Fruit fly (Drosophila melanogaster) whole organism, pupa: ENCODE data around the gene Nrx-IV.

Experiments
- Ets98B ChIP-seq: fragments of 200-800 bp; sonication (Bioruptor generic); IDR thresholded peaks from 2 replicates; pipeline ENCODE4 v1.3.6; 2022; ENCODE audit warnings: missing biosample characterization, missing genetic modification characterization
- rn ChIP-seq: fragments of 200-800 bp; sonication (Bioruptor generic); IDR thresholded peaks from 2 replicates; pipeline ENCODE4 v1.3.6; 2022; ENCODE audit warnings: missing biosample characterization, missing genetic modification characterization

dm6 chr3L:12136630-12137029 lies 9.7 kb upstream of the Nrx-IV start, which contains the start of the genes CG5645 and Atg12:
- TF ChIP-seq Ets98B (GFP tag; lab: Robert Waterston, UW) (peak; percentile 44; the same call in 1 of the 2 replicates), rn (GFP tag; lab: Robert Waterston, UW) (no peak; the same call in 1 of the 2 replicates)
